Worm (Caenorhabditis elegans): ENCODE data around the gene oac-49.
"Not testable (repeated sequence)": the region's sequence is repeated elsewhere in the genome, so short reads cannot be mapped to it uniquely, and the experiment has no call there.

ce11 chrV:19264148-19264547 is 46.4 kb downstream of the oac-49 start, which contains the start of gene F21D9.1:
- not testable (repeated sequence) for TF ChIP-seq ama-1 (optimal IDR thresholded peaks at IDR 0.05); B0310.2 (tag; optimal IDR thresholded peaks at IDR 0.05); F13C5.2 (tag; optimal IDR thresholded peaks at IDR 0.05); flt-1 (GFP tag; IDR thresholded peaks at IDR 0.05); hmbx-1 (tag; optimal IDR thresholded peaks at IDR 0.05); hnd-1 (tag; optimal IDR thresholded peaks at IDR 0.05); hmg-4 (GFP tag; optimal IDR thresholded peaks at IDR 0.05); ceh-36 (tag; optimal IDR thresholded peaks at IDR 0.05); sea-1 (GFP tag; conservative IDR thresholded peaks at IDR 0.05); ets-7 (tag; optimal IDR thresholded peaks at IDR 0.05); scrt-1 (GFP tag; IDR thresholded peaks at IDR 0.05); tbx-11 (GFP tag; IDR thresholded peaks at IDR 0.05)
